Worm (Caenorhabditis elegans) whole organism, mixed stage, embryonic: ENCODE results near the gene Y69A2AR.25.

Source experiments
- ces-1 ChIP-seq: fragments of 150-350 bp; optimal IDR thresholded peaks from 2 replicates; lab custom pipeline; 2014; ENCODE audit warnings: missing biosample characterization, missing genetic modification reagents, missing genetic modification characterization
- hlh-1 ChIP-seq: fragments of 150-350 bp; optimal IDR thresholded peaks from 2 replicates; lab custom pipeline; 2014; ENCODE audit warnings: missing biosample characterization, missing genetic modification reagents, missing genetic modification characterization
- nhr-28 ChIP-seq: fragments of 150-350 bp; optimal IDR thresholded peaks from 2 replicates; lab custom pipeline; 2014; ENCODE audit warnings: missing biosample characterization, missing genetic modification characterization
- unc-39 ChIP-seq: fragments of 150-350 bp; optimal IDR thresholded peaks from 2 replicates; lab custom pipeline; 2014; ENCODE audit warnings: missing biosample characterization, missing genetic modification characterization
- unc-62 ChIP-seq: fragments of 150-350 bp; optimal IDR thresholded peaks from 2 replicates; lab custom pipeline; 2014; ENCODE audit warnings: missing biosample characterization, missing genetic modification reagents, missing genetic modification characterization
- ztf-11 ChIP-seq: fragments of 150-350 bp; optimal IDR thresholded peaks from 2 replicates; lab custom pipeline; 2014; ENCODE audit warnings: missing biosample characterization, missing genetic modification characterization

DNA sequence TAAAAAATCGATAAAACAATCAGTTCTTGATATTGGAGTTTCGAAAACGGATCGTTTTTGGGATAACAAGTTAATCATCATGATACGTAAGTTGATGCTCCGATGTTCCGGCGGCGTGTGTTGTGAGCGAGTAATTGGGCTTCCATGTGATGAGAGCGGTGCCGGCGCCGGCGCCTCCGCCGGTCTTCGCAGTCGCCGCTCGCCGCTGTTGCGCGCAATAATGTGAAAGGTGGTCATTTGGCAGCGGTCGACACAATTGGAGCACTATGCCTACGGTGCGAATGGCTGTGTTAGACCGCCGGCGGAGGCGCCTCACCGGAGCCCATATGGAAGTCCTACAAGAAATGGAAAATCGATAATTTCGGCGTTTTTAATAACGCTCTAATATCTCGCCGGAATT, 16.3 kb downstream of the Y69A2AR.25 start:
- no peak for TF ChIP-seq unc-62 (GFP tag; lab: Kevin White, UChicago)
- no peak for TF ChIP-seq nhr-28 (tag; lab: Kevin White, UChicago)
- no peak for TF ChIP-seq ztf-11 (tag; lab: Kevin White, UChicago)
- TF ChIP-seq hlh-1 (tag; lab: Kevin White, UChicago): no peak
- no peak for TF ChIP-seq ces-1 (GFP tag; lab: Kevin White, UChicago)
- no peak for TF ChIP-seq unc-39 (tag; lab: Kevin White, UChicago)
